Worm (Caenorhabditis elegans): ENCODE data around the gene C14C6.8.

DNA sequence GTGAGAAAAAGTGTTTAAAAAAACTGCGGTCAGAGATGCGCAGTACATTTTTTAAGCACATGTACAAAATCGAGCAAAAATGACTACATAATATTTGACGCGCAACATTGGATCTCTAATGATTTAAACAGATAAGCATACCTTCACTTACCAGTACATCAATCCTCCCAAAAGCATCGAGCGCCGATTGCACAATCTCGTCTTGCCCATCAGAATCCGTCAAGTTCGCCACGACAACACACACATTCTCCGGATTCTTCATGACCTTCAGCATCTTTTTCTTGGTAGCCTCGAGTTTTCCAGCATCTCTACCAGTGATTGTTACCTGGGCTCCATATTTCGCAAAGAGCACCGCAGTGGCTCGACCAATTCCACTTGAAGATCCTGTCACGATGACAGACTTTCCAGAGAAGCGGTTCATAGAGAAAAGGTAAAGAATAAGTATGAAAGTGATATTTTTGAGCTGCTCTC is 50.1 kb downstream of the C14C6.8 start, which contains the start of gene T01G6.10:
- TF ChIP-seq ztf-11 (tag; optimal IDR thresholded peaks at IDR 0.05): no peak
- no peak for TF ChIP-seq mep-1 (tag; optimal IDR thresholded peaks at IDR 0.05)
- TF ChIP-seq unc-62 (GFP tag; optimal IDR thresholded peaks at IDR 0.05): no peak
- TF ChIP-seq ceh-43 (GFP tag; optimal IDR thresholded peaks at IDR 0.05): no peak
- TF ChIP-seq elt-1 (tag; optimal IDR thresholded peaks at IDR 0.05; ENCODE audit: borderline replicate concordance, insufficient read depth): no peak
- no peak for TF ChIP-seq nhr-76 (tag; optimal IDR thresholded peaks at IDR 0.05)
- TF ChIP-seq snpc-4 (tag; optimal IDR thresholded peaks at IDR 0.05): no peak
- TF ChIP-seq nhr-28 (tag; optimal IDR thresholded peaks at IDR 0.05): no peak
- TF ChIP-seq pha-4 (tag; optimal IDR thresholded peaks at IDR 0.05): no peak
- TF ChIP-seq sem-2 (GFP tag; optimal IDR thresholded peaks at IDR 0.05): no peak
- TF ChIP-seq lin-13 (tag; optimal IDR thresholded peaks at IDR 0.05): no peak
- TF ChIP-seq blmp-1 (tag; optimal IDR thresholded peaks at IDR 0.05): no peak
- no peak for TF ChIP-seq ces-1 (GFP tag; optimal IDR thresholded peaks at IDR 0.05)
- no peak for TF ChIP-seq ham-2 (GFP tag; optimal IDR thresholded peaks at IDR 0.05)
